Fruit fly (Drosophila melanogaster) whole organism, embryonic: Measurements from ENCODE around the gene Megf8.

Experiments
- ATbp ChIP-seq: fragments of 200-800 bp; sonication (Bioruptor generic); optimal IDR thresholded peaks from 2 replicates; lab custom pipeline; 2017; ENCODE audit warnings: missing biosample characterization, mild to moderate bottlenecking, missing genetic modification characterization, missing genetic modification reagents
- CG10147 ChIP-seq: fragments of 200-800 bp; sonication (Bioruptor generic); optimal IDR thresholded peaks from 2 replicates; lab custom pipeline; 2019; ENCODE audit warnings: missing biosample characterization, mild to moderate bottlenecking, missing genetic modification characterization, moderate library complexity
- CG11093 ChIP-seq: fragments of 200-800 bp; sonication (Bioruptor generic); IDR thresholded peaks from 3 replicates; pipeline ENCODE4 v1.3.6; 2022; ENCODE audit warnings: missing biosample characterization, missing genetic modification characterization
- CG12071 ChIP-seq: fragments of 200-800 bp; sonication (Bioruptor generic); optimal IDR thresholded peaks from 3 replicates; lab custom pipeline; 2018; ENCODE audit warnings: missing biosample characterization, mild to moderate bottlenecking, missing genetic modification characterization
- CG1233 ChIP-seq: fragments of 200-800 bp; sonication (Bioruptor generic); optimal IDR thresholded peaks from 4 replicates; lab custom pipeline; 2018; ENCODE audit warnings: missing biosample characterization, mild to moderate bottlenecking, missing genetic modification characterization
- CG13296 ChIP-seq: fragments of 200-800 bp; sonication (Bioruptor generic); optimal IDR thresholded peaks from 3 replicates; lab custom pipeline; 2018; ENCODE audit warnings: missing biosample characterization, mild to moderate bottlenecking, missing genetic modification characterization
- CG15514 ChIP-seq: fragments of 200-800 bp; sonication (Bioruptor generic); optimal IDR thresholded peaks from 3 replicates; lab custom pipeline; 2017; ENCODE audit warnings: missing biosample characterization, missing genetic modification characterization, mild to moderate bottlenecking, moderate library complexity, missing genetic modification reagents
- CG18599 ChIP-seq: fragments of 200-800 bp; sonication (Bioruptor generic); optimal IDR thresholded peaks from 3 replicates; lab custom pipeline; 2017; ENCODE audit warnings: missing biosample characterization, missing genetic modification characterization, mild to moderate bottlenecking, moderate library complexity, missing genetic modification reagents
- CG2120 ChIP-seq: fragments of 200-800 bp; sonication (Bioruptor generic); optimal IDR thresholded peaks from 3 replicates; lab custom pipeline; 2016; ENCODE audit warnings: missing biosample characterization, missing genetic modification characterization
- CG2875 ChIP-seq: fragments of 200-800 bp; sonication (Bioruptor generic); optimal IDR thresholded peaks from 2 replicates; lab custom pipeline; 2017; ENCODE audit warnings: missing biosample characterization, mild to moderate bottlenecking, missing genetic modification characterization, missing genetic modification reagents
- CG34422 ChIP-seq: fragments of 200-800 bp; sonication (Bioruptor generic); IDR thresholded peaks from 3 replicates; pipeline ENCODE4 v1.3.6; 2022; ENCODE audit warnings: missing biosample characterization, missing genetic modification characterization
- CG42726 ChIP-seq: fragments of 200-800 bp; sonication (Bioruptor generic); IDR thresholded peaks from 2 replicates; pipeline ENCODE4 v1.3.6; 2022; ENCODE audit warnings: missing biosample characterization, missing genetic modification characterization; ENCODE audit not compliant: partially characterized antibody
- CG4282 ChIP-seq: fragments of 200-800 bp; sonication (Bioruptor generic); optimal IDR thresholded peaks from 2 replicates; lab custom pipeline; 2016; ENCODE audit warnings: missing biosample characterization, missing genetic modification characterization
- CG8290 ChIP-seq, 3 experiments: fragments of 200-800 bp; sonication (Bioruptor generic); optimal IDR thresholded peaks; 2 replicates each; lab custom pipeline; 2016 to 2019; ENCODE audit warnings: missing biosample characterization in 3 of 3, missing genetic modification characterization in 3 of 3, mild to moderate bottlenecking in 2 of 3, moderate library complexity in 1 of 3
- CG9727 ChIP-seq: fragments of 200-800 bp; sonication (Bioruptor generic); optimal IDR thresholded peaks from 3 replicates; lab custom pipeline; 2017; ENCODE audit warnings: missing biosample characterization, mild to moderate bottlenecking, missing genetic modification characterization
- CHES-1-like ChIP-seq: fragments of 200-800 bp; sonication (Bioruptor generic); optimal IDR thresholded peaks from 2 replicates; lab custom pipeline; 2016; ENCODE audit warnings: missing biosample characterization, missing genetic modification characterization
- Deaf1 ChIP-seq: fragments of 200-800 bp; optimal IDR thresholded peaks from 3 replicates; lab custom pipeline; 2019; ENCODE audit warnings: missing biosample characterization, mild to moderate bottlenecking, missing genetic modification characterization, moderate library complexity
- Dref ChIP-seq: fragments of 200-800 bp; sonication (Bioruptor generic); IDR thresholded peaks from 2 replicates; pipeline ENCODE4 v1.3.6; 2022; ENCODE audit warnings: missing biosample characterization, missing genetic modification characterization
- HHEX ChIP-seq: fragments of 200-800 bp; sonication (Bioruptor generic); optimal IDR thresholded peaks from 3 replicates; lab custom pipeline; 2017; ENCODE audit warnings: missing biosample characterization, mild to moderate bottlenecking, missing genetic modification characterization, missing genetic modification reagents
- HLH3B ChIP-seq: fragments of 200-800 bp; sonication (Bioruptor generic); IDR thresholded peaks from 2 replicates; pipeline ENCODE4 v1.3.6; 2022; ENCODE audit warnings: missing biosample characterization, missing genetic modification characterization
- Hand ChIP-seq: fragments of 200-800 bp; sonication (Bioruptor generic); optimal IDR thresholded peaks from 2 replicates; lab custom pipeline; 2017; ENCODE audit warnings: mild to moderate bottlenecking, missing biosample characterization, missing genetic modification reagents, missing genetic modification characterization
- Hmr ChIP-seq: fragments of 200-800 bp; sonication (Bioruptor generic); optimal IDR thresholded peaks from 3 replicates; lab custom pipeline; 2017; ENCODE audit warnings: mild to moderate bottlenecking, missing biosample characterization, missing genetic modification reagents, missing genetic modification characterization
- Scr ChIP-seq: fragments of 200-800 bp; sonication (Bioruptor generic); IDR thresholded peaks from 2 replicates; pipeline ENCODE4 v1.3.6; 2022; ENCODE audit warnings: missing biosample characterization, missing genetic modification characterization; ENCODE audit not compliant: partially characterized antibody
- YL-1 ChIP-seq: fragments of 200-800 bp; sonication (Bioruptor generic); optimal IDR thresholded peaks from 3 replicates; lab custom pipeline; 2017; ENCODE audit warnings: missing biosample characterization, mild to moderate bottlenecking, missing genetic modification characterization
- amos ChIP-seq: fragments of 200-800 bp; sonication (Bioruptor generic); IDR thresholded peaks from 2 replicates; pipeline ENCODE4 v1.3.6; 2022; ENCODE audit warnings: missing biosample characterization, missing genetic modification characterization; ENCODE audit not compliant: partially characterized antibody
- ap ChIP-seq: fragments of 200-800 bp; sonication (Bioruptor generic); IDR thresholded peaks from 2 replicates; pipeline ENCODE4 v1.3.6; 2022; ENCODE audit warnings: missing biosample characterization, missing genetic modification characterization
- cg ChIP-seq: fragments of 200-800 bp; sonication (Bioruptor generic); optimal IDR thresholded peaks from 3 replicates; lab custom pipeline; 2019; ENCODE audit warnings: missing biosample characterization, mild to moderate bottlenecking, missing genetic modification characterization, moderate library complexity
- ci ChIP-seq: fragments of 200-800 bp; sonication (Bioruptor generic); IDR thresholded peaks from 3 replicates; pipeline ENCODE4 v1.3.6; 2022; ENCODE audit warnings: missing biosample characterization, missing genetic modification characterization
- ewg ChIP-seq: fragments of 200-800 bp; sonication (Bioruptor generic); optimal IDR thresholded peaks from 3 replicates; lab custom pipeline; 2017; ENCODE audit warnings: mild to moderate bottlenecking, missing biosample characterization, missing genetic modification reagents, missing genetic modification characterization
- gsb ChIP-seq: fragments of 200-800 bp; sonication (Bioruptor generic); IDR thresholded peaks from 2 replicates; pipeline ENCODE4 v1.3.6; 2022; ENCODE audit warnings: missing biosample characterization, missing genetic modification characterization
- her ChIP-seq: fragments of 200-800 bp; sonication (Bioruptor generic); optimal IDR thresholded peaks from 2 replicates; lab custom pipeline; 2016; ENCODE audit warnings: missing biosample characterization, missing genetic modification characterization
- hkb ChIP-seq, 2 experiments: fragments of 200-800 bp in 1 of 2; fragments of >200 bp in 1 of 2; sonication (Bioruptor generic) in 1 of 2; IDR thresholded peaks in 1 of 2; optimal IDR thresholded peaks in 1 of 2; 2 replicates each; pipeline versions ENCODE4 v1.3.6 to Lab custom; 2017 to 2022; ENCODE audit warnings: missing biosample characterization in 1 of 2, missing genetic modification characterization in 1 of 2
- jumu ChIP-seq: fragments of 200-800 bp; sonication (Bioruptor generic); optimal IDR thresholded peaks from 3 replicates; lab custom pipeline; 2016; ENCODE audit warnings: missing biosample characterization, missing genetic modification characterization
- knrl ChIP-seq: fragments of 200-800 bp; sonication (Bioruptor generic); IDR thresholded peaks from 3 replicates; pipeline ENCODE4 v1.3.6; 2022; ENCODE audit warnings: missing biosample characterization, missing genetic modification characterization; ENCODE audit not compliant: partially characterized antibody
- onecut ChIP-seq: fragments of 200-800 bp; sonication (Bioruptor generic); IDR thresholded peaks from 2 replicates; pipeline ENCODE4 v1.3.6; 2022; ENCODE audit warnings: missing biosample characterization, missing genetic modification characterization
- org-1 ChIP-seq: fragments of 200-800 bp; sonication (Bioruptor generic); optimal IDR thresholded peaks from 2 replicates; lab custom pipeline; 2017; ENCODE audit warnings: missing biosample characterization, missing genetic modification characterization
- pfk ChIP-seq: fragments of 200-800 bp; sonication (Bioruptor generic); optimal IDR thresholded peaks from 2 replicates; lab custom pipeline; 2018; ENCODE audit warnings: missing biosample characterization, mild to moderate bottlenecking, missing genetic modification characterization, moderate library complexity
- phol ChIP-seq: fragments of 200-800 bp; sonication (Bioruptor generic); optimal IDR thresholded peaks from 3 replicates; lab custom pipeline; 2018; ENCODE audit warnings: missing biosample characterization, mild to moderate bottlenecking, missing genetic modification characterization, moderate library complexity
- psq ChIP-seq: fragments of 200-800 bp; sonication (Bioruptor generic); optimal IDR thresholded peaks from 2 replicates; lab custom pipeline; 2017; ENCODE audit warnings: missing biosample characterization, missing genetic modification characterization
- rib ChIP-seq: fragments of 200-800 bp; sonication (Bioruptor generic); IDR thresholded peaks from 2 replicates; pipeline ENCODE4 v1.3.6; 2022; ENCODE audit warnings: missing biosample characterization, missing genetic modification characterization
- schlank ChIP-seq: fragments of 200-800 bp; sonication (Bioruptor generic); optimal IDR thresholded peaks from 2 replicates; lab custom pipeline; 2018; ENCODE audit warnings: missing biosample characterization, mild to moderate bottlenecking, missing genetic modification characterization
- sens ChIP-seq: fragments of 200-800 bp; sonication (Bioruptor generic); peaks from one replicate; lab custom pipeline; 2016; ENCODE audit warnings: missing biosample characterization, missing genetic modification characterization
- sob ChIP-seq: fragments of 200-800 bp; sonication (Bioruptor generic); IDR thresholded peaks from 2 replicates; pipeline ENCODE4 v1.3.6; 2022; ENCODE audit warnings: missing biosample characterization, missing genetic modification characterization
- sr ChIP-seq: fragments of 200-800 bp; sonication (Bioruptor generic); IDR thresholded peaks from 3 replicates; pipeline ENCODE4 v1.3.6; 2022; ENCODE audit warnings: missing biosample characterization, missing genetic modification characterization
- stwl ChIP-seq: fragments of 200-800 bp; sonication (Bioruptor generic); optimal IDR thresholded peaks from 3 replicates; lab custom pipeline; 2018; ENCODE audit warnings: missing biosample characterization, mild to moderate bottlenecking, missing genetic modification characterization, moderate library complexity
- twi ChIP-seq: fragments of 200-800 bp; optimal IDR thresholded peaks from 2 replicates; lab custom pipeline; 2019; ENCODE audit warnings: missing biosample characterization, mild to moderate bottlenecking, missing genetic modification characterization, moderate library complexity
- vvl ChIP-seq: fragments of 200-800 bp; sonication (Bioruptor generic); IDR thresholded peaks from 2 replicates; pipeline ENCODE4 v1.3.6; 2022; ENCODE audit warnings: missing biosample characterization, missing genetic modification characterization
- zf30C ChIP-seq: fragments of 200-800 bp; sonication (Bioruptor generic); optimal IDR thresholded peaks from 3 replicates; lab custom pipeline; 2018; ENCODE audit warnings: missing biosample characterization, mild to moderate bottlenecking, missing genetic modification characterization

Gene Megf8

DNA sequence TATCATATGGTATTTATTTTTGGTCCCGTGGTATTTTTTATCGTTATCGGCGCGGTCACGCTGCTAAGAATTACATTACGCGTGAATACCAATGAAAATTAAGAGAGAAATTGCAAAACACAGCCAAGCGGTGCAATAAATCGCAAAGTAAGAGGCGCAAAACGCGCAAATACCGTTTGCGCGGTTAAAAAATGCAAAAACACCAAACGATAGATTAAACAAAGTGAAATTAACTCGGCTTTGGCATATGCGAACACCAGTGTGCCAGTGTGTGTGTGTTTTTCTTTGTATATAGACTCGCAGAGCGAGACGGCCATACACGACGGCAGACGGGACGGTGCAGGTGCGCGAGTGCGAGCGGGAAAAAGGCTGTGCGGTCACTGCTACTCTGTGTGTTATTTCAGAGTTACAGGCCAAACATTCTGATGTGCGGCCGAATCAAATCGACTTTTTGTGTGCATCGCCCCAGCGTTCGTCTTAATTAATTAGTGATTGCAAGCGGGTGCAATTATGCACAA lies 12.5 kb upstream of the Megf8 start, which contains the start of gene Cka (continued):
- TF ChIP-seq vvl (GFP tag; lab: Robert Waterston, UW) (peak; percentile 50), HHEX (peak; percentile 16), CG1233 (peak; percentile 23), CG9727 (peak; percentile 2), CG4282 (GFP tag; lab: Kevin White, UChicago) (peak; percentile 17), amos (GFP tag; lab: Robert Waterston, UW) (peak; percentile 29; the same call in 1 of the 2 replicates), cg (GFP tag; lab: Kevin White, UChicago) (peak; percentile 97), hkb (optimal IDR thresholded peaks at IDR 0.05; lab: Kevin White, UChicago) (peak; percentile 59), hkb (GFP tag; IDR thresholded peaks at IDR 0.05; lab: Robert Waterston, UW) (no peak), Dref (GFP tag; lab: Robert Waterston, UW) (peak; percentile 41; the same call in 1 of the 2 replicates), jumu (GFP tag; lab: Kevin White, UChicago) (peak; percentile 13), CG10147 (GFP tag; lab: Kevin White, UChicago) (peak; percentile 21), gsb (GFP tag; lab: Robert Waterston, UW) (no peak), HLH3B (GFP tag; lab: Robert Waterston, UW) (no peak), ci (GFP tag; lab: Robert Waterston, UW) (peak; percentile 48; the same call in 2 of the 3 replicates), Scr (GFP tag; lab: Robert Waterston, UW) (peak; percentile 8; the same call in 1 of the 2 replicates), phol (tag; lab: Kevin White, UChicago) (peak; percentile 7), CG12071 (GFP tag; lab: Kevin White, UChicago) (peak; percentile 59), CG13296 (GFP tag; lab: Kevin White, UChicago) (peak; percentile 21), pfk (GFP tag; lab: Kevin White, UChicago) (peak; percentile 3), org-1 (no peak), psq (no peak), schlank (tag; lab: Kevin White, UChicago) (peak; percentile 31), ewg (GFP tag; lab: Kevin White, UChicago) (peak; percentile 13), stwl (tag; lab: Kevin White, UChicago) (peak; percentile 33), onecut (GFP tag; lab: Robert Waterston, UW) (no peak), CG11093 (GFP tag; lab: Robert Waterston, UW) (no peak), CHES-1-like (GFP tag; lab: Kevin White, UChicago) (no peak), YL-1 (GFP tag; lab: Kevin White, UChicago) (peak; percentile 96), CG15514 (GFP tag; lab: Kevin White, UChicago) (peak; percentile 12), sens (peak; percentile 41), CG2875 (GFP tag; lab: Kevin White, UChicago) (peak; percentile 20), zf30C (GFP tag; lab: Kevin White, UChicago) (peak; percentile 3), ATbp (GFP tag; lab: Kevin White, UChicago) (no peak), ap (no peak), CG42726 (GFP tag; lab: Robert Waterston, UW) (0 out of 2 replicates have a peak, but pooled peaks have one; percentile 27), CG18599 (GFP tag; lab: Kevin White, UChicago) (peak; percentile 43), knrl (GFP tag; lab: Robert Waterston, UW) (peak; percentile 21; the same call in 1 of the 3 replicates), her (GFP tag; lab: Kevin White, UChicago) (no peak), Hmr (peak; percentile 42), CG34422 (peak; percentile 85), rib (GFP tag; lab: Robert Waterston, UW) (peak; percentile 69), sr (GFP tag; lab: Robert Waterston, UW) (0 out of 3 replicates have a peak, but pooled peaks have one; percentile 12), Hand (GFP tag; lab: Kevin White, UChicago) (peak; percentile 2), twi (tag; lab: Kevin White, UChicago) (peak; percentile 12), Deaf1 (tag; lab: Kevin White, UChicago) (peak; percentile 23), CG8290 (GFP tag; optimal IDR thresholded peaks at IDR 0.05; lab: Kevin White, UChicago) (no peak), CG8290 (tag; optimal IDR thresholded peaks at IDR 0.05; lab: Kevin White, UChicago) (peak in 1 of 2 experiments; percentile 68), sob (peak; percentile 55; the same call in 1 of the 2 replicates), CG2120 (GFP tag; lab: Kevin White, UChicago) (no peak)
